Worm (Caenorhabditis elegans) whole organism, mixed stage, embryonic: Measurements from ENCODE around the gene smg-8.

Experiments used
- bed-3 ChIP-seq: fragments of 200-800 bp; sonication (Bioruptor generic); optimal IDR thresholded peaks from 3 replicates; lab custom pipeline; 2018; ENCODE audit warnings: mild to moderate bottlenecking, missing genetic modification characterization, moderate library complexity, missing compliant biosample characterization
- ceh-43 ChIP-seq: fragments of 200-800 bp; sonication (Bioruptor generic); optimal IDR thresholded peaks from 2 replicates; lab custom pipeline; 2018; ENCODE audit warnings: mild to moderate bottlenecking, missing genetic modification characterization, moderate library complexity, missing compliant biosample characterization
- ceh-83 ChIP-seq: fragments of 200-800 bp; sonication (Bioruptor generic); optimal IDR thresholded peaks from 2 replicates; lab custom pipeline; 2018; ENCODE audit warnings: mild to moderate bottlenecking, missing genetic modification characterization, missing compliant biosample characterization
- elt-1 ChIP-seq: sonication (generic microtip); optimal IDR thresholded peaks from 2 replicates; lab custom pipeline; 2017; ENCODE audit warnings: missing genetic modification characterization, mild to moderate bottlenecking, missing compliant biosample characterization, antibody characterized with exemption, moderate library complexity, borderline replicate concordance; ENCODE audit not compliant: insufficient read depth
- elt-3 ChIP-seq: fragments of 150-350 bp; optimal IDR thresholded peaks from 2 replicates; lab custom pipeline; 2014; ENCODE audit warnings: missing biosample characterization, missing genetic modification characterization
- flh-1 ChIP-seq: fragments of 200-800 bp; sonication (Bioruptor generic); optimal IDR thresholded peaks from 2 replicates; lab custom pipeline; 2018; ENCODE audit warnings: mild to moderate bottlenecking, missing genetic modification characterization, moderate library complexity, missing compliant biosample characterization
- ham-2 ChIP-seq: fragments of 200-800 bp; sonication (Bioruptor generic); optimal IDR thresholded peaks from 2 replicates; lab custom pipeline; 2018; ENCODE audit warnings: mild to moderate bottlenecking, missing genetic modification characterization, missing compliant biosample characterization
- lin-13 ChIP-seq: fragments of 150-350 bp; optimal IDR thresholded peaks from 2 replicates; lab custom pipeline; 2014; ENCODE audit warnings: missing biosample characterization, missing genetic modification characterization
- lin-32 ChIP-seq: fragments of 200-800 bp; sonication (Bioruptor generic); optimal IDR thresholded peaks from 2 replicates; lab custom pipeline; 2018; ENCODE audit warnings: mild to moderate bottlenecking, missing genetic modification characterization, missing compliant biosample characterization
- lsy-2 ChIP-seq: fragments of 150-350 bp; optimal IDR thresholded peaks from 2 replicates; lab custom pipeline; 2014; ENCODE audit warnings: missing biosample characterization, missing genetic modification characterization
- mab-5 ChIP-seq: fragments of 150-350 bp; optimal IDR thresholded peaks from 2 replicates; lab custom pipeline; 2014; ENCODE audit warnings: missing biosample characterization, missing genetic modification characterization
- mep-1 ChIP-seq: fragments of 150-350 bp; optimal IDR thresholded peaks from 2 replicates; lab custom pipeline; 2017; ENCODE audit warnings: missing biosample characterization, missing genetic modification reagents, missing genetic modification characterization, inconsistent platforms
- mls-2 ChIP-seq: sonication (generic microtip); optimal IDR thresholded peaks from 2 replicates; lab custom pipeline; 2016; ENCODE audit warnings: mild to moderate bottlenecking, missing genetic modification characterization, moderate library complexity, missing compliant biosample characterization
- nhr-2 ChIP-seq: fragments of 150-350 bp; optimal IDR thresholded peaks from 2 replicates; lab custom pipeline; 2014; ENCODE audit warnings: missing biosample characterization, missing genetic modification characterization
- nhr-237 ChIP-seq: fragments of 150-350 bp; optimal IDR thresholded peaks from 2 replicates; lab custom pipeline; 2014; ENCODE audit warnings: missing biosample characterization, missing genetic modification characterization
- nhr-76 ChIP-seq: sonication (generic microtip); optimal IDR thresholded peaks from 2 replicates; lab custom pipeline; 2017; ENCODE audit warnings: missing biosample characterization, missing genetic modification characterization
- sem-2 ChIP-seq: fragments of 200-800 bp; sonication (Bioruptor generic); optimal IDR thresholded peaks from 2 replicates; lab custom pipeline; 2018; ENCODE audit warnings: mild to moderate bottlenecking, missing genetic modification characterization, missing compliant biosample characterization
- snpc-4 ChIP-seq: fragments of 150-350 bp; optimal IDR thresholded peaks from 2 replicates; lab custom pipeline; 2014; ENCODE audit warnings: missing biosample characterization, missing genetic modification characterization
- sptf-1 ChIP-seq: sonication (generic microtip); optimal IDR thresholded peaks from 2 replicates; lab custom pipeline; 2017; ENCODE audit warnings: mild to moderate bottlenecking, missing genetic modification characterization, moderate library complexity, missing compliant biosample characterization
- tbx-8 ChIP-seq: fragments of 200-800 bp; sonication (Bioruptor generic); optimal IDR thresholded peaks from 2 replicates; lab custom pipeline; 2018; ENCODE audit warnings: mild to moderate bottlenecking, missing genetic modification characterization, moderate library complexity, missing compliant biosample characterization
- unc-120 ChIP-seq: sonication (generic microtip); optimal IDR thresholded peaks from 2 replicates; lab custom pipeline; 2017; ENCODE audit warnings: missing genetic modification characterization, missing compliant biosample characterization; ENCODE audit not compliant: poor library complexity, severe bottlenecking
- unc-62 ChIP-seq: fragments of 150-350 bp; optimal IDR thresholded peaks from 2 replicates; lab custom pipeline; 2014; ENCODE audit warnings: missing biosample characterization, missing genetic modification reagents, missing genetic modification characterization
- ztf-11 ChIP-seq: fragments of 150-350 bp; optimal IDR thresholded peaks from 2 replicates; lab custom pipeline; 2014; ENCODE audit warnings: missing biosample characterization, missing genetic modification characterization

smg-8 gene

DNA sequence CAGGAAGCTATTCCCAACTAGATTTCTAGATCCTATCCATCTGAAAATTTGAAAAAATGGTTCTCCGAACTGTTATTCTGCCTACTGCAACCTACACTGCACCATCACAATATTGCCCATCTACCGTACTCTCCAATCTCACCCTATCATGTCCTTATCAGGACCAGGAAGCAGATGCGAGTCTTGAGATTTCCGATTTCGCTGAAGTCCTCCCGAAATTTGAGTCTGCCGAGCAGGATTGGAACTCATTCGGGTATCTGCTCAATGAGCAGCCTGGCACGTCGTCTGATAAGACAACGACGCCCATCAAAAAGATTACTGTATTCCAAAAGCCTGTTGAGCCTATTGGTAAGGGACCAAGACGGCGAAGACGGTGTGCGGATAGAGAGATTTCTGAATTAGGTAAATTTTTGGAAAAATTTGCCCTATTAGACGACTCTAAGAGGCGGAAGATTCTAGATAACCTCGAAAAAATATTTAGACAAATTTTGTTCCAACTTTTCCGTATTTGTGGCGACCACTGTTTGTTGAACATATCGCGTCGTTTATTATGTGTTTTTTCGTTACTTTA, 35.6 kb upstream of the smg-8 start:
- TF ChIP-seq ceh-83 (GFP tag; lab: Kevin White, UChicago) (peak; percentile 44), sem-2 (GFP tag; lab: Kevin White, UChicago) (peak; percentile 45), nhr-237 (tag; lab: Kevin White, UChicago) (no peak)

DNA sequence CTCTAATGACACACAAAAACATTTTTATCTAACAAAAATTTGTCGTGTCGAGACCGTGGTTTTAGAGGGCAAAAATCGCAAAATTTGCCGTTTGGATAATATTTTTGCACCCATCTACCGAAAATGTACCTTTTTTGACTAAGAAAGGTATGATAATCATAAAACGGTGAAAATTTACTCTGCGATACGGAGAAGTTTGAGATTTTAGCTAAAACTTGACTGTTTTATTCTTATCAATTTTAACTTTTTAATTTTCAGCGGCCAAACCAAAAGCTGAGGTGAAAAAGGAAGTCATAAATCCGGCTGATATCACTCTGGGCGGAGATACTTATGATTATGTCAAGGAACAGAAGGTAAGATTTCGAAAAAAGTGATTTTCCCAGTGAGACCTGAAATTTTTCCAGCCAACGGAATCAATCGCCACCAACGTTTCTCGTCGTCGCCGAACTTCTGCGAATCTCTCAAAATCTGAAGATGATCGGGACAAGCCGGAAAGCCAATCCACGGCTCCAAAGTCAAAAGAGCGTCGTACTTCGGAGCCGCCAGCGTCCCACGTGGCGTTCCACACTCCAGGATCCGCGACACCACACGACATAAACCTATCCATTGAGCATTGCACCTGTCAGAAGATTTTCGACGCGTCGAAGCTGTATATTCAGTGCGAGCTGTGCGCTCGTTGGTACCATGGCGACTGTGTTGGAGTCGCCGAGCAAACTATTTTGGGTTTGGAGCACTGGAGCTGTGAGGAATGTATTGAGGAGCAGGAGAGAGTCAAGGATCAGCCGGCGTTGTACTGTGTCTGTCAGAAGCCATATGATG, 34.9 kb upstream of the smg-8 start:
- TF ChIP-seq sem-2 (GFP tag; lab: Kevin White, UChicago) (no peak), flh-1 (GFP tag; lab: Kevin White, UChicago) (no peak), snpc-4 (no peak), lin-32 (GFP tag; lab: Kevin White, UChicago) (no peak)
- TF ChIP-seq, all 35 proteins: peak for 0

DNA sequence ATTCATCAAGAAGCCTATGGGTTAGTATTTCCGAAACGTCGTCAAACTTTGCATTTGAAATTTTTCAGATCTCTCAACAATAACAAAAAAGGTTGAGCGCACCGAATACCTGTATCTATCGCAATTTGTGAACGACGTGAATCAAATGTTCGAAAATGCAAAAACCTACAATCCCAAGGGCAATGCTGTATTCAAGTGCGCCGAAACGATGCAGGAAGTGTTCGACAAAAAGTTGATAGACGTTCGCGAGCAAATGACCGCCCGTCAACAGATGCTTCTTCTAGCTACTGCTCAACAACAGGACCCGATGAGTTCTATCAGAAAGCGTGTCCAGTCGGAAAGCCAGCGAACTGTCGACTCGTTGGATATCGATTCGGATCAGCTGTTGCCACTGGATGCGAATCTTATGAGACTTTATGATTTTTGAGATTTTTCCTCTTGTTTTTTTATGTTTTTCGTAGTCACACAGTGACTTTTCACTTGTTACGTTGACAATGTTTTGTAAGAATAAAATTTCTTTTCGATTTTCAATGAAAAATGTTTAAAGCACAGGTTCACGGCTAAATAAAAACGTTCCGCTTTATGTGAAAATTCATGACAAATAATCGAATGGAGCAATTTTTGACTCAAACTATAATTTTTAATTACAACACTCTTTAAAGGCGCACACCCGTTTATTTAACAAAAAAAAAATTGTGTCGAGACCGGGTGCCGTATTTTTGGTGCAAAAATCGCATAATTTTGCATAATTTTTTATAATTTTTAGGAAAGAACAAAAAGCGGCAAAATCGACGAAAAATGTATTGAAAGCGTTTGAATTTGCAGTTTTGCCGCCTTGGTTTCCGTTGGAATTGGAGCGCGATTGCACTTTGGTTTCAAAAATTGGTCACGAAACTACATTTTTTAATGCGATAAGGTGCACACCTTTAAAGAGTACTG, 33.6 kb upstream of the smg-8 start:
- TF ChIP-seq sptf-1 (tag; lab: Kevin White, UChicago) (peak; percentile 2), bed-3 (GFP tag; lab: Kevin White, UChicago) (no peak), elt-3 (tag; lab: Kevin White, UChicago) (no peak), mls-2 (peak; percentile 57)

DNA sequence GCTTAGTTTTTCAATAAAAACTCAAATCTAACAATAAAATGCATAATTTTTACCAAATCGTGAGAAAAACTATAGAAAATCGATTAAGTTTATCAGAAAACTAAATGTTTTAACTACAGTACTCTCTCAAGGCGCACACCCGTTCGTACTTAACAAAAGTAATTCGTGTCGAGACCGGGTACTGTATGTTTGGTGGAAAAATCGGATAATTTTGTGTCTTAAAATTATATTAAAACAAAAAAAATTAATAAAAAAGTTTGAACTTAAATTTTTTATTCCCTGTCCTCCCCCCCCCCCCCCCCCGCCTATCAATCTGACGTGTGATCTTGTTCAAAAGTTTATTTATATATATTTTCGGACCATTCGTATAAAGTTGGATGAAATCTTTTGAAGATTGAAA, 32.9 kb upstream of the smg-8 start, which contains the start of gene F26H11.4:
Gene F26H11.4 (plus strand): TSS at position 301 of the 400 bp plus-strand sequence.
- TF ChIP-seq ztf-11 (tag; lab: Kevin White, UChicago) (no peak), nhr-2 (tag; lab: Kevin White, UChicago) (no peak)

DNA sequence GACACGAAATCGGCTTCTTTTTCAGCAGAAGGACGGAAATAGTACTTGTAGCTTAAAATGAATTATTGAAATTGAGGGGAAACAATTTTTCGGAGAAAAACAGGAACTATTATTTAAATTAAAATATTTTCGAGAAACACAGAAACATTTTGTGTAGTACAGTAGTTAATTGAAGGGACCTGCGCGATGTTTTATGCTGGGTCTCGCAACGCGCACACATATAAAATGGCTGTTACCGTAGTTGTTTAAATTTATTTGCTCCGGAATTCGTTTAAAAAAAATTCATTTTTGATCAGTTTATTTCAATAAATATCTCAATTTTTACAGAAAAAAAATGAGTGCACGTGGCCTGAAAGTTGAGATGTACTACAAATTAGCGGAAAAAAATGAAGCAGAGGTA, 30.4 kb upstream of the smg-8 start, which contains the start of gene dsb-2:
Gene dsb-2 (plus strand): TSS at position 328 of the 400 bp plus-strand sequence.
- TF ChIP-seq lsy-2: peak; percentile 79
- no peak for TF ChIP-seq sem-2 (GFP tag; lab: Kevin White, UChicago)
- TF ChIP-seq mep-1 (tag; lab: Kevin White, UChicago): no peak
- TF ChIP-seq ceh-43 (GFP tag; lab: Kevin White, UChicago): no peak

DNA sequence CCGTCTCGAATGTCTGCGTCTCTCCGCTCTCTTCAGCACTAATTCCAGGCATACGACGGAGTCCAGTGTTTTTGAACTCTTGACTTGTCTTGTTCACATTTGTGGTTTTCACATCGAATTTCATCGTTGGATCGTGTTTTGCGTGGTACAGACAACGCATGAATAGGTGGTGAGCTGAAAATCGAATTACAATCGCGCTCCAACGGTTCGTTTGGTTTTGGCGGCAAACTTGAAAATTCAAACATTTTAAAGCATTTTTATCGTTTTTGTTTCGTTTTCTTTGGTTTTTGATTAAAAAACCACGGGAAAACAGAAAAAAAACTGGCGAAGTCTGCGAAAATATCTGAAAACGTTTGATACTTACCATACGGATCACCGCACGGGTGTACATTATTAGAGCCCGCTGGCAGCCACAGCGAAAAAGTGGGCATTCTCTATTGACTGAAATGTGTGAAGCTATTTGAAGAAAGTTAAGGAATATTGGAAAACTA, 28.1 kb upstream of the smg-8 start, which contains the start of gene exl-1:
Gene exl-1 (minus strand): TSS at position 441 of the 491 bp plus-strand sequence.
- no peak for TF ChIP-seq lin-13 (tag; lab: Kevin White, UChicago)
- no peak for TF ChIP-seq ceh-43 (GFP tag; lab: Kevin White, UChicago)
- TF ChIP-seq sem-2 (GFP tag; lab: Kevin White, UChicago): no peak
- TF ChIP-seq ham-2 (GFP tag; lab: Kevin White, UChicago): no peak
- TF ChIP-seq mab-5 (tag; lab: Kevin White, UChicago): no peak
- TF ChIP-seq unc-120 (tag; lab: Kevin White, UChicago): no peak
- TF ChIP-seq unc-62 (GFP tag; lab: Kevin White, UChicago): no peak
- no peak for TF ChIP-seq elt-1 (tag; lab: Kevin White, UChicago)
- no peak for TF ChIP-seq nhr-76 (tag; lab: Kevin White, UChicago)
- TF ChIP-seq tbx-8 (GFP tag; lab: Kevin White, UChicago): no peak
